Fruit fly (Drosophila melanogaster): ENCODE measurements around the gene yata.

The yata gene

dm6 chr3R:29773833-29774324 is 24.9 kb downstream of the yata start (continued):
- TF ChIP-seq chif (GFP tag; optimal IDR thresholded peaks at IDR 0.05), result peak; percentile 48 to 72
- TF ChIP-seq CG10147 (GFP tag; optimal IDR thresholded peaks at IDR 0.05), result peak; percentile 81
- no peak for TF ChIP-seq pan (optimal IDR thresholded peaks at IDR 0.05)
- peak in 1 of 2 experiments; percentile 52 for TF ChIP-seq pan (GFP tag; optimal IDR thresholded peaks at IDR 0.05 in 1 of 2, IDR thresholded peaks at IDR 0.05 in 1 of 2)
- TF ChIP-seq CG2202 (tag; optimal IDR thresholded peaks at IDR 0.05), result no peak
- no peak for TF ChIP-seq Awh (GFP tag; IDR thresholded peaks at IDR 0.05)
- TF ChIP-seq H2.0 (GFP tag; IDR thresholded peaks at IDR 0.05), result peak; percentile 33; the same call in 1 of the 2 replicates
- TF ChIP-seq br (optimal IDR thresholded peaks at IDR 0.05), result no peak
- peak; percentile 42 for TF ChIP-seq Atf3 (GFP tag; optimal IDR thresholded peaks at IDR 0.05)
- TF ChIP-seq lab (GFP tag; optimal IDR thresholded peaks at IDR 0.05), result peak; percentile 72
- no peak for TF ChIP-seq Gsc (GFP tag; IDR thresholded peaks at IDR 0.05)
- TF ChIP-seq nerfin-2 (GFP tag; IDR thresholded peaks at IDR 0.05; ENCODE audit: partially characterized antibody), result no peak
- TF ChIP-seq fd102C (GFP tag; optimal IDR thresholded peaks at IDR 0.05), result no peak
- TF ChIP-seq Oaz (GFP tag; IDR thresholded peaks at IDR 0.05), result peak; percentile 49
- TF ChIP-seq CG12659 (GFP tag; optimal IDR thresholded peaks at IDR 0.05), result peak; percentile 76
- no peak for TF ChIP-seq fd64A (GFP tag; optimal IDR thresholded peaks at IDR 0.05)
- peak in 1 of 2 experiments; percentile 56 for TF ChIP-seq Eip74EF (GFP tag; optimal IDR thresholded peaks at IDR 0.05)
- TF ChIP-seq maf-S (GFP tag; optimal IDR thresholded peaks at IDR 0.05), result peak; percentile 71
- TF ChIP-seq gsb (GFP tag; IDR thresholded peaks at IDR 0.05), result peak; percentile 74
- peak; percentile 60 for TF ChIP-seq caup (GFP tag; optimal IDR thresholded peaks at IDR 0.05; ENCODE audit: severe bottlenecking)
- TF ChIP-seq Sin3A (optimal IDR thresholded peaks at IDR 0.05), result no peak
- peak; percentile 16 for TF ChIP-seq ERR (GFP tag; optimal IDR thresholded peaks at IDR 0.05)
- no peak for TF ChIP-seq CG4707 (GFP tag; optimal IDR thresholded peaks at IDR 0.05)
- TF ChIP-seq CG2129 (GFP tag; IDR thresholded peaks at IDR 0.05; ENCODE audit: partially characterized antibody), result no peak
- peak; percentile 26 for TF ChIP-seq Dad (GFP tag; optimal IDR thresholded peaks at IDR 0.05)
- no peak for TF ChIP-seq CG11696 (GFP tag; IDR thresholded peaks at IDR 0.05)
- TF ChIP-seq gem (tag; optimal IDR thresholded peaks at IDR 0.05), result peak; percentile 84
- peak; percentile 86 for TF ChIP-seq pho (GFP tag; optimal IDR thresholded peaks at IDR 0.05)
- TF ChIP-seq CG16815 (GFP tag; optimal IDR thresholded peaks at IDR 0.05), result peak; percentile 77
- TF ChIP-seq chn (GFP tag; optimal IDR thresholded peaks at IDR 0.05), result peak; percentile 53
- TF ChIP-seq fd96Cb (tag; optimal IDR thresholded peaks at IDR 0.05), result peak; percentile 68
- TF ChIP-seq CG12219 (GFP tag; optimal IDR thresholded peaks at IDR 0.05), result peak; percentile 59
- TF ChIP-seq mirr (GFP tag; optimal IDR thresholded peaks at IDR 0.05), result peak; percentile 63
- TF ChIP-seq CG6683 (GFP tag; optimal IDR thresholded peaks at IDR 0.05), result peak; percentile 22
- peak; percentile 75 for TF ChIP-seq Atf-2 (GFP tag; optimal IDR thresholded peaks at IDR 0.05)
- TF ChIP-seq chinmo (GFP tag; IDR thresholded peaks at IDR 0.05; ENCODE audit: partially characterized antibody), result no peak
- peak; percentile 34 for TF ChIP-seq E2f2 (GFP tag; IDR thresholded peaks at IDR 0.05)
- TF ChIP-seq ap (GFP tag; IDR thresholded peaks at IDR 0.05), result peak; percentile 51
- TF ChIP-seq D19B (GFP tag; optimal IDR thresholded peaks at IDR 0.05), result peak; percentile 87
- TF ChIP-seq CG4854 (GFP tag; optimal IDR thresholded peaks at IDR 0.05), result peak; percentile 56
- peak; percentile 73 for TF ChIP-seq CG11560 (tag; IDR thresholded peaks at IDR 0.05)
- peak; percentile 84 for TF ChIP-seq CG2678 (tag; optimal IDR thresholded peaks at IDR 0.05)
- TF ChIP-seq CG17359 (tag; optimal IDR thresholded peaks at IDR 0.05), result peak; percentile 57
- no peak for TF ChIP-seq inv (GFP tag; IDR thresholded peaks at IDR 0.05; ENCODE audit: partially characterized antibody)
- no peak for TF ChIP-seq Scr (GFP tag; IDR thresholded peaks at IDR 0.05; ENCODE audit: partially characterized antibody)
- TF ChIP-seq Sox102F (GFP tag; optimal IDR thresholded peaks at IDR 0.05), result peak; percentile 77
- peak; percentile 61 for TF ChIP-seq odd (GFP tag; optimal IDR thresholded peaks at IDR 0.05)
- peak; percentile 52 for TF ChIP-seq CG8924 (tag; optimal IDR thresholded peaks at IDR 0.05)
- peak; percentile 76 for TF ChIP-seq al (GFP tag; IDR thresholded peaks at IDR 0.05)
- peak; percentile 53; the same call in 1 of the 3 replicates for TF ChIP-seq CG11093 (GFP tag; IDR thresholded peaks at IDR 0.05)

Data from whole organism, embryonic.